Fruit fly (Drosophila melanogaster): ENCODE results near the gene CG43814.

CG43814 gene

dm6 chr2L:18812348-18812747 is 7.2 kb upstream of the CG43814 start, which contains the start of the genes CG17325 and CG42305:
Gene CG17325 (plus strand): TSS chr2L:18812648.
Gene CG42305 (plus strand): TSS chr2L:18812648.
- no peak for TF ChIP-seq CG13204 (GFP tag; optimal IDR thresholded peaks at IDR 0.05)
- TF ChIP-seq CG8159 (tag; optimal IDR thresholded peaks at IDR 0.05): no peak
- TF ChIP-seq CG12605 (GFP tag; IDR thresholded peaks at IDR 0.05): no peak

- TF ChIP-seq CG34367 (tag; optimal IDR thresholded peaks at IDR 0.05) (no peak), Pif1B (GFP tag; optimal IDR thresholded peaks at IDR 0.05) (peak; percentile 2), EcR (GFP tag; optimal IDR thresholded peaks at IDR 0.05) (no peak), CG8159 (tag; optimal IDR thresholded peaks at IDR 0.05) (peak; percentile 64), CG14655 (GFP tag; optimal IDR thresholded peaks at IDR 0.05) (peak; percentile 3), CG12605 (GFP tag; IDR thresholded peaks at IDR 0.05) (no peak), CG8301 (tag; optimal IDR thresholded peaks at IDR 0.05) (no peak), CG17806 (tag; optimal IDR thresholded peaks at IDR 0.05) (peak; percentile 8), CG13204 (GFP tag; optimal IDR thresholded peaks at IDR 0.05) (peak; percentile 60), CG15710 (tag; optimal IDR thresholded peaks at IDR 0.05) (peak; percentile 62), CG4496 (GFP tag; IDR thresholded peaks at IDR 0.05) (peak; percentile 52; the same call in 2 of the 3 replicates)
Measured at dm6 chr2L:18810960-18811642, 6.0 kb upstream of the CG43814 start, which contains the start of the genes CG10570 and CG42502. Gene CG10570 (minus strand): TSS chr2L:18811252. Gene CG42502 (minus strand): TSS chr2L:18811252.

dm6 chr2L:18809486-18809885 is 4.3 kb upstream of the CG43814 start:
- no peak for TF ChIP-seq CG9948 (tag; optimal IDR thresholded peaks at IDR 0.05)
- no peak for TF ChIP-seq CG15710 (tag; optimal IDR thresholded peaks at IDR 0.05)
- TF ChIP-seq EcR (GFP tag; optimal IDR thresholded peaks at IDR 0.05): no peak
- no peak for TF ChIP-seq Snoo (tag; optimal IDR thresholded peaks at IDR 0.05)
- TF ChIP-seq CG12605 (GFP tag; IDR thresholded peaks at IDR 0.05): no peak
- TF ChIP-seq CG8301 (tag; optimal IDR thresholded peaks at IDR 0.05): no peak
- TF ChIP-seq CG10348 (GFP tag; IDR thresholded peaks at IDR 0.05): no peak
- TF ChIP-seq D1 (tag; optimal IDR thresholded peaks at IDR 0.05): no peak
- no peak for TF ChIP-seq rn (GFP tag; IDR thresholded peaks at IDR 0.05)
- TF ChIP-seq CG14655 (GFP tag; optimal IDR thresholded peaks at IDR 0.05): no peak
- no peak for TF ChIP-seq CG17806 (tag; optimal IDR thresholded peaks at IDR 0.05)
- TF ChIP-seq CG8159 (tag; optimal IDR thresholded peaks at IDR 0.05): no peak
- no peak for TF ChIP-seq Ets98B (GFP tag; IDR thresholded peaks at IDR 0.05)
- no peak for TF ChIP-seq CG13204 (GFP tag; optimal IDR thresholded peaks at IDR 0.05)
- no peak for TF ChIP-seq Pif1A (GFP tag; optimal IDR thresholded peaks at IDR 0.05)
- no peak for TF ChIP-seq CG4496 (GFP tag; IDR thresholded peaks at IDR 0.05)

DNA sequence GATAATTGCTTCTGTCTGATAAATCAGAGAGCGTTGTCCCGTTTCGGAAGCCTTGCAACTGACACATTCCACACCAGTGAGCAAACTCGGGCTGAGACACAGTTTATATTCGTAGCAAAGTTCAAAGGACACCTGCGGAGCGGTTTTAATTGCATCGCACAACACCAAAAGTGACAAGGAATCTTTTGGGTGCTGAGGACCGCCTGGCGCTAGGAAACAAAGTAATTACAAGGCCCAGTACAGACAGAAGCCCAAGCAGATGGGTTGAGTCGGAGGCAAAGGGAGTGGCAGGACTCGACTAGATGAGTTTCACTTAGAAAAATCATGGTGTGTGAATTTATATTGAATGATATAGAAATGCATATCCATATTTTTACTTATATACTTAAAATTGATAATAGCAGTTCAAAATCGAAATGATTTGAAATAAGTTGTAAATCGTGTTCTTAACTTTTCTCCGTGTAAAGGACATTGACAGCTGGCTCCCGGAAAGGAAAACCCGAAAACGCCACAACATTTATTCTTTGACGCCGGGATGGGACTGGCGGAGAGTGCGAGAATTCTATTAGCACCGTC is 3.7 kb upstream of the CG43814 start:
- TF ChIP-seq CG32121 (GFP tag; IDR thresholded peaks at IDR 0.05): no peak
- TF ChIP-seq Pif1A (GFP tag; optimal IDR thresholded peaks at IDR 0.05): no peak

DNA sequence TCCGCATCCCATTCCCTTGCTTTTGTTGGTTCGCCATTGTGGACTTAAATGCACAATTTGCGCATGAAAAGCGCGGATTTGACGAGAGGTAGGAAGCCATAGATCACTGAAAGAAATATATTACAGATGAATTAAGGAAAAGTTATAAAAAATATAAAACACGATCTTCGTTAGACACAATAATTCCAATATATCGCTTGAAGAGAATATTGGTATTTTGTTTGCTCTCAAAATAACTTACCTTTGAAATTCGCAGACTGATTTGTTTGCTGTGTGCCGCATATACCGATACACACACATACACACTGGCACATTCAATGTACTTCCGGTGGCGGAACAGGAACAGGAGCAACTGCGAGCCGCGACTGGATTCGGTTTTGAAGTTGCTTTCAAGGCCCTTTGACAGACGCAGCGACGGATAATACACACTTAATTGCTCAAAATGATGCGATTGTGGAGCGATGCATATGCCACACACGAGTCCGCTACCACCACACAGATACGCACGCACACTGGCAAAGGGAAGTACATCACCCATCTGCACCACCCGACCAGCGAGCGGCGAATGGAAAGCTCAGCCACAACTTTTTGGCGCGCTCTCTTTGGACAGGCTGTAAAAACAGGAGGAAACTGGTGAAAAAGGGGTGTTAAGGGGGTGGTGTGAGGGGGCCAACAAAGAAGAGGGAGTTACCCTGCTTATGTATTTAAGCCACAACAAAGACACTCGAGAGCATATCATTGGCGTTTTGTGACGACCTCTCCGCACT is 673 bp upstream of the CG43814 start:
- TF ChIP-seq CG17806 (tag; optimal IDR thresholded peaks at IDR 0.05) (no peak), CG8159 (tag; optimal IDR thresholded peaks at IDR 0.05) (peak; percentile 44), CG9948 (tag; optimal IDR thresholded peaks at IDR 0.05) (peak; percentile 10), Pif1B (GFP tag; optimal IDR thresholded peaks at IDR 0.05) (no peak), gl (tag; optimal IDR thresholded peaks at IDR 0.05) (no peak), CG15710 (tag; optimal IDR thresholded peaks at IDR 0.05) (peak; percentile 31), Snoo (tag; optimal IDR thresholded peaks at IDR 0.05) (peak; percentile 19)

dm6 chr2L:18801704-18802103 is 3.4 kb downstream of the CG43814 start:
- no peak for TF ChIP-seq CG15710 (tag; optimal IDR thresholded peaks at IDR 0.05)
- no peak for TF ChIP-seq CG13204 (GFP tag; optimal IDR thresholded peaks at IDR 0.05)
- no peak for TF ChIP-seq Pif1B (GFP tag; optimal IDR thresholded peaks at IDR 0.05)
- TF ChIP-seq fd96Ca (GFP tag; IDR thresholded peaks at IDR 0.05): no peak
- TF ChIP-seq CG4496 (GFP tag; IDR thresholded peaks at IDR 0.05): no peak
- no peak for TF ChIP-seq rn (GFP tag; IDR thresholded peaks at IDR 0.05)
- no peak for TF ChIP-seq Pif1A (GFP tag; optimal IDR thresholded peaks at IDR 0.05)
- TF ChIP-seq CG9948 (tag; optimal IDR thresholded peaks at IDR 0.05): no peak
- no peak for TF ChIP-seq CG14655 (GFP tag; optimal IDR thresholded peaks at IDR 0.05)
- no peak for TF ChIP-seq CG8301 (tag; optimal IDR thresholded peaks at IDR 0.05)
- TF ChIP-seq CG32121 (GFP tag; IDR thresholded peaks at IDR 0.05): no peak
- TF ChIP-seq CG17806 (tag; optimal IDR thresholded peaks at IDR 0.05): no peak
- TF ChIP-seq CG34367 (tag; optimal IDR thresholded peaks at IDR 0.05): no peak
- TF ChIP-seq Ets98B (GFP tag; IDR thresholded peaks at IDR 0.05): no peak
- TF ChIP-seq D1 (tag; optimal IDR thresholded peaks at IDR 0.05): no peak
- no peak for TF ChIP-seq CG8159 (tag; optimal IDR thresholded peaks at IDR 0.05)
- no peak for TF ChIP-seq Snoo (tag; optimal IDR thresholded peaks at IDR 0.05)
- no peak for TF ChIP-seq CG12605 (GFP tag; IDR thresholded peaks at IDR 0.05)
- TF ChIP-seq CG10348 (GFP tag; IDR thresholded peaks at IDR 0.05): no peak
- no peak for TF ChIP-seq gl (tag; optimal IDR thresholded peaks at IDR 0.05)
